Fruit fly (Drosophila melanogaster) whole organism, embryonic: ENCODE data around the gene GXIVsPLA2.

ENCODE experiments used
- ATbp ChIP-seq: fragments of 200-800 bp; sonication (Bioruptor generic); optimal IDR thresholded peaks from 2 replicates; lab custom pipeline; 2017; ENCODE audit warnings: missing biosample characterization, mild to moderate bottlenecking, missing genetic modification characterization, missing genetic modification reagents
- Ada2b ChIP-seq: fragments of 200-800 bp; sonication (Bioruptor generic); IDR thresholded peaks from 2 replicates; pipeline ENCODE4 v1.3.6; 2022; ENCODE audit warnings: missing biosample characterization, missing genetic modification characterization
- CG10959 ChIP-seq: fragments of 200-800 bp; sonication (Bioruptor generic); IDR thresholded peaks from 2 replicates; pipeline ENCODE4 v1.3.6; 2022; ENCODE audit warnings: missing biosample characterization, missing genetic modification characterization
- CG12104 ChIP-seq: fragments of 200-800 bp; sonication (Bioruptor generic); optimal IDR thresholded peaks from 3 replicates; lab custom pipeline; 2016; ENCODE audit warnings: missing biosample characterization, missing genetic modification characterization
- CG12155 ChIP-seq: fragments of 200-800 bp; sonication (Bioruptor generic); optimal IDR thresholded peaks from 3 replicates; lab custom pipeline; 2016; ENCODE audit warnings: missing biosample characterization, missing genetic modification characterization
- CG12219 ChIP-seq: fragments of 200-800 bp; sonication (Bioruptor generic); optimal IDR thresholded peaks from 3 replicates; lab custom pipeline; 2018; ENCODE audit warnings: missing biosample characterization, mild to moderate bottlenecking, missing genetic modification characterization
- CG12236 ChIP-seq: fragments of 200-800 bp; sonication (Bioruptor generic); optimal IDR thresholded peaks from 2 replicates; lab custom pipeline; 2016; ENCODE audit warnings: missing biosample characterization, missing genetic modification characterization
- CG14014 ChIP-seq: fragments of 200-800 bp; sonication (Bioruptor generic); IDR thresholded peaks from 2 replicates; pipeline ENCODE4 v1.3.6; 2022; ENCODE audit warnings: missing biosample characterization, missing genetic modification characterization
- CG14667 ChIP-seq: fragments of 200-800 bp; sonication (Bioruptor generic); IDR thresholded peaks from 2 replicates; pipeline ENCODE4 v1.3.6; 2022; ENCODE audit warnings: missing biosample characterization, missing genetic modification characterization
- CG15269 ChIP-seq: fragments of 200-800 bp; sonication (Bioruptor generic); optimal IDR thresholded peaks from 2 replicates; lab custom pipeline; 2018; ENCODE audit warnings: missing biosample characterization, mild to moderate bottlenecking, missing genetic modification characterization, moderate library complexity
- CG15479 ChIP-seq: fragments of 200-800 bp; sonication (Bioruptor generic); optimal IDR thresholded peaks from 3 replicates; lab custom pipeline; 2019; ENCODE audit warnings: missing biosample characterization, mild to moderate bottlenecking, missing genetic modification characterization, moderate library complexity
- CG15601 ChIP-seq: fragments of 200-800 bp; sonication (Bioruptor generic); optimal IDR thresholded peaks from 3 replicates; lab custom pipeline; 2019; ENCODE audit warnings: missing biosample characterization, mild to moderate bottlenecking, missing genetic modification characterization, moderate library complexity
- CG1603 ChIP-seq: fragments of 200-800 bp; sonication (Bioruptor generic); optimal IDR thresholded peaks from 2 replicates; lab custom pipeline; 2019; ENCODE audit warnings: missing biosample characterization, mild to moderate bottlenecking, missing genetic modification characterization, moderate library complexity
- CG17385 ChIP-seq: fragments of 200-800 bp; sonication (Bioruptor generic); optimal IDR thresholded peaks from 3 replicates; lab custom pipeline; 2018; ENCODE audit warnings: missing biosample characterization, mild to moderate bottlenecking, missing genetic modification characterization
- CG18262 ChIP-seq: fragments of 200-800 bp; optimal IDR thresholded peaks from 3 replicates; lab custom pipeline; 2019; ENCODE audit warnings: missing biosample characterization, mild to moderate bottlenecking, missing genetic modification characterization, moderate library complexity
- CG18599 ChIP-seq: fragments of 200-800 bp; sonication (Bioruptor generic); optimal IDR thresholded peaks from 3 replicates; lab custom pipeline; 2017; ENCODE audit warnings: missing biosample characterization, missing genetic modification characterization, mild to moderate bottlenecking, moderate library complexity, missing genetic modification reagents
- CG2875 ChIP-seq: fragments of 200-800 bp; sonication (Bioruptor generic); optimal IDR thresholded peaks from 2 replicates; lab custom pipeline; 2017; ENCODE audit warnings: missing biosample characterization, mild to moderate bottlenecking, missing genetic modification characterization, missing genetic modification reagents
- CG30403 ChIP-seq: fragments of 200-800 bp; sonication (Bioruptor generic); optimal IDR thresholded peaks from 3 replicates; lab custom pipeline; 2016; ENCODE audit warnings: missing biosample characterization, missing genetic modification characterization
- CG4282 ChIP-seq: fragments of 200-800 bp; sonication (Bioruptor generic); optimal IDR thresholded peaks from 2 replicates; lab custom pipeline; 2016; ENCODE audit warnings: missing biosample characterization, missing genetic modification characterization
- CG5180 ChIP-seq: fragments of 200-800 bp; sonication (Bioruptor generic); optimal IDR thresholded peaks from 3 replicates; lab custom pipeline; 2017; ENCODE audit warnings: missing biosample characterization, missing genetic modification characterization, mild to moderate bottlenecking, moderate library complexity, missing genetic modification reagents
- CG6272 ChIP-seq: fragments of 200-800 bp; sonication (Bioruptor generic); IDR thresholded peaks from 2 replicates; pipeline ENCODE4 v1.3.6; 2022; ENCODE audit warnings: missing biosample characterization, missing genetic modification characterization
- CG6791 ChIP-seq: fragments of 200-800 bp; sonication (Bioruptor generic); IDR thresholded peaks from 3 replicates; pipeline ENCODE4 v1.3.6; 2022; ENCODE audit warnings: missing biosample characterization, missing genetic modification characterization; ENCODE audit not compliant: partially characterized antibody
- CG9817 ChIP-seq: fragments of 200-800 bp; sonication (Bioruptor generic); optimal IDR thresholded peaks from 2 replicates; lab custom pipeline; 2018; ENCODE audit warnings: missing biosample characterization, mild to moderate bottlenecking, missing genetic modification characterization, moderate library complexity
- CG9876 ChIP-seq: fragments of 200-800 bp; sonication (Bioruptor generic); optimal IDR thresholded peaks from 2 replicates; lab custom pipeline; 2016; ENCODE audit warnings: missing biosample characterization, missing genetic modification characterization
- Dll ChIP-seq: fragments of 200-800 bp; sonication (Bioruptor generic); IDR thresholded peaks from 4 replicates; pipeline ENCODE4 v1.3.6; 2022; ENCODE audit warnings: missing biosample characterization, missing genetic modification characterization; ENCODE audit not compliant: partially characterized antibody
- Dref ChIP-seq: fragments of 200-800 bp; sonication (Bioruptor generic); IDR thresholded peaks from 2 replicates; pipeline ENCODE4 v1.3.6; 2022; ENCODE audit warnings: missing biosample characterization, missing genetic modification characterization
- ERR ChIP-seq: fragments of 200-800 bp; sonication (Bioruptor generic); optimal IDR thresholded peaks from 2 replicates; lab custom pipeline; 2016; ENCODE audit warnings: missing biosample characterization, missing genetic modification characterization
- Fer2 ChIP-seq: fragments of 200-800 bp; sonication (Bioruptor generic); optimal IDR thresholded peaks from 2 replicates; lab custom pipeline; 2018; ENCODE audit warnings: missing biosample characterization, mild to moderate bottlenecking, missing genetic modification characterization, moderate library complexity
- Gug ChIP-seq: fragments of 200-800 bp; sonication (Bioruptor generic); IDR thresholded peaks from 4 replicates; pipeline ENCODE4 v1.3.6; 2022; ENCODE audit warnings: missing biosample characterization, missing genetic modification characterization
- Mad ChIP-seq: fragments of 200-800 bp; sonication (Bioruptor generic); optimal IDR thresholded peaks from 2 replicates; lab custom pipeline; 2016; ENCODE audit warnings: missing biosample characterization, missing genetic modification characterization
- NC2α ChIP-seq: fragments of 200-800 bp; sonication (Bioruptor generic); optimal IDR thresholded peaks from 2 replicates; lab custom pipeline; 2016; ENCODE audit warnings: missing biosample characterization, missing genetic modification characterization
- Oli ChIP-seq: fragments of 200-800 bp; sonication (Bioruptor generic); optimal IDR thresholded peaks from 2 replicates; lab custom pipeline; 2018; ENCODE audit warnings: missing biosample characterization, mild to moderate bottlenecking, missing genetic modification characterization, moderate library complexity
- Side ChIP-seq: fragments of 200-800 bp; sonication (Bioruptor generic); optimal IDR thresholded peaks from 2 replicates; lab custom pipeline; 2016; ENCODE audit warnings: missing biosample characterization, missing genetic modification characterization
- Ssrp ChIP-seq: fragments of 200-800 bp; sonication (Bioruptor generic); optimal IDR thresholded peaks from 2 replicates; lab custom pipeline; 2018; ENCODE audit warnings: missing biosample characterization, mild to moderate bottlenecking, missing genetic modification characterization, moderate library complexity
- Vsx1 ChIP-seq: fragments of 200-800 bp; sonication (Bioruptor generic); optimal IDR thresholded peaks from 2 replicates; lab custom pipeline; 2017; ENCODE audit warnings: missing biosample characterization, mild to moderate bottlenecking, missing genetic modification characterization, missing genetic modification reagents
- YL-1 ChIP-seq: fragments of 200-800 bp; sonication (Bioruptor generic); optimal IDR thresholded peaks from 3 replicates; lab custom pipeline; 2017; ENCODE audit warnings: missing biosample characterization, mild to moderate bottlenecking, missing genetic modification characterization
- amos ChIP-seq: fragments of 200-800 bp; sonication (Bioruptor generic); IDR thresholded peaks from 2 replicates; pipeline ENCODE4 v1.3.6; 2022; ENCODE audit warnings: missing biosample characterization, missing genetic modification characterization; ENCODE audit not compliant: partially characterized antibody
- crp ChIP-seq, 2 experiments: fragments of 200-800 bp; sonication (Bioruptor generic); optimal IDR thresholded peaks; 2 replicates in 1 of 2; 3 replicates in 1 of 2; lab custom pipeline; 2017; ENCODE audit warnings: missing biosample characterization in 2 of 2, missing genetic modification characterization in 2 of 2, mild to moderate bottlenecking in 1 of 2, moderate library complexity in 1 of 2
- danr ChIP-seq: fragments of 200-800 bp; sonication (Bioruptor generic); IDR thresholded peaks from 2 replicates; pipeline ENCODE4 v1.3.6; 2022; ENCODE audit warnings: missing biosample characterization, missing genetic modification characterization
- disco-r ChIP-seq: fragments of 200-800 bp; sonication (Bioruptor generic); optimal IDR thresholded peaks from 2 replicates; lab custom pipeline; 2016; ENCODE audit warnings: missing biosample characterization, missing genetic modification characterization
- fd3F ChIP-seq: fragments of 200-800 bp; sonication (Bioruptor generic); optimal IDR thresholded peaks from 2 replicates; lab custom pipeline; 2018; ENCODE audit warnings: missing biosample characterization, mild to moderate bottlenecking, missing genetic modification characterization, moderate library complexity
- grn ChIP-seq: fragments of 200-800 bp; sonication (Bioruptor generic); optimal IDR thresholded peaks from 3 replicates; lab custom pipeline; 2017; ENCODE audit warnings: missing biosample characterization, missing genetic modification characterization
- ham ChIP-seq: fragments of 200-800 bp; sonication (Bioruptor generic); IDR thresholded peaks from 2 replicates; pipeline ENCODE4 v1.3.6; 2022; ENCODE audit warnings: missing biosample characterization, missing genetic modification characterization
- klu ChIP-seq: fragments of 200-800 bp; sonication (Bioruptor generic); IDR thresholded peaks from 2 replicates; pipeline ENCODE4 v1.3.6; 2022; ENCODE audit warnings: missing biosample characterization, missing genetic modification characterization
- pita ChIP-seq: fragments of 200-800 bp; sonication (Bioruptor generic); optimal IDR thresholded peaks from 2 replicates; lab custom pipeline; 2017; ENCODE audit warnings: missing biosample characterization, mild to moderate bottlenecking, missing genetic modification characterization
- pzg ChIP-seq: fragments of 200-800 bp; sonication (Bioruptor generic); optimal IDR thresholded peaks from 3 replicates; lab custom pipeline; 2018; ENCODE audit warnings: missing biosample characterization, mild to moderate bottlenecking, missing genetic modification characterization, moderate library complexity
- salm ChIP-seq: fragments of 200-800 bp; sonication (Bioruptor generic); optimal IDR thresholded peaks from 2 replicates; lab custom pipeline; 2018; ENCODE audit warnings: missing biosample characterization, mild to moderate bottlenecking, missing genetic modification characterization
- sna ChIP-seq: fragments of 200-800 bp; sonication (Bioruptor generic); IDR thresholded peaks from 2 replicates; pipeline ENCODE4 v1.3.6; 2022; ENCODE audit warnings: missing biosample characterization, missing genetic modification characterization; ENCODE audit not compliant: partially characterized antibody
- tin ChIP-seq: fragments of 200-800 bp; sonication (Bioruptor generic); optimal IDR thresholded peaks from 3 replicates; lab custom pipeline; 2016; ENCODE audit warnings: missing biosample characterization, missing genetic modification characterization
- tio ChIP-seq: fragments of 200-800 bp; sonication (Bioruptor generic); optimal IDR thresholded peaks from 2 replicates; lab custom pipeline; 2017; ENCODE audit warnings: missing biosample characterization, missing genetic modification characterization, inconsistent platforms
- toy ChIP-seq: fragments of 200-800 bp; sonication (Bioruptor generic); IDR thresholded peaks from 2 replicates; pipeline ENCODE4 v1.3.6; 2022; ENCODE audit warnings: missing biosample characterization, missing genetic modification characterization

Gene GXIVsPLA2

DNA sequence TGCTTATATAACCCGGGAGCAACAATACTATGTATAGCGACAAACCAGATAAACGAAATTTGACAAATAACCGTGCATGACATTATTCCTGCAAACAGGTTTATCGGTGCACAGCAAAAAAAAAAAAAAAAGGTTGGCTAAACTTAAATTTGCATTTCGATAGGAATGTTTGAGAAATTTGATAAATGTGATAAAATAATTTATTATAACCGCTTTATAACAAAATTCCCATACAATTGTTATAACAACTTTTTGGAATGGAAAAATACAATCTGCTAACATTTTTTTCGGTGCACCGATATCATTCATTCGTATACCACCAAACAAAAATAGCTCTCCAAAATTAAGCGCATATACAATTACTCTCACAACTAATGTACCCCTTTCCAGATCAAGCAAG lies 22.7 kb downstream of the GXIVsPLA2 start (continued):
- no peak for TF ChIP-seq CG12236
- no peak for TF ChIP-seq CG14014 (GFP tag; lab: Robert Waterston, UW)
- no peak for TF ChIP-seq CG15479 (GFP tag; lab: Kevin White, UChicago)
- TF ChIP-seq CG18599 (GFP tag; lab: Kevin White, UChicago), result peak; percentile 72
- no peak for TF ChIP-seq CG4282 (GFP tag; lab: Kevin White, UChicago)
- TF ChIP-seq Ada2b, result peak; percentile 66
- no peak for TF ChIP-seq CG12155 (GFP tag; lab: Kevin White, UChicago)
- no peak for TF ChIP-seq Dll
- TF ChIP-seq CG30403 (GFP tag; lab: Kevin White, UChicago), result no peak
- no peak for TF ChIP-seq CG2875 (GFP tag; lab: Kevin White, UChicago)
- no peak for TF ChIP-seq Side
- no peak for TF ChIP-seq Vsx1 (GFP tag; lab: Kevin White, UChicago)
- TF ChIP-seq YL-1 (GFP tag; lab: Kevin White, UChicago), result no peak
- TF ChIP-seq salm (tag; lab: Kevin White, UChicago), result no peak
- peak; percentile 32 for TF ChIP-seq CG17385 (GFP tag; lab: Kevin White, UChicago)
- TF ChIP-seq CG1603 (tag; lab: Kevin White, UChicago), result no peak
- no peak for TF ChIP-seq pita (GFP tag; lab: Kevin White, UChicago)
- TF ChIP-seq ERR, result no peak
- TF ChIP-seq toy (GFP tag; lab: Robert Waterston, UW), result 0 out of 2 replicates have a peak, but pooled peaks have one; percentile 7
- TF ChIP-seq danr (GFP tag; lab: Robert Waterston, UW), result peak; percentile 31; the same call in 1 of the 2 replicates
- no peak for TF ChIP-seq CG9817 (tag; lab: Kevin White, UChicago)
- peak; percentile 36 for TF ChIP-seq Oli (tag; lab: Kevin White, UChicago)
- TF ChIP-seq sna (GFP tag; lab: Robert Waterston, UW), result no peak
- no peak for TF ChIP-seq pzg
- TF ChIP-seq tin (GFP tag; lab: Kevin White, UChicago), result peak; percentile 30
- TF ChIP-seq CG15601, result no peak
- no peak for TF ChIP-seq CG6791 (GFP tag; lab: Robert Waterston, UW)
- TF ChIP-seq CG15269 (tag; lab: Kevin White, UChicago), result no peak
- TF ChIP-seq CG6272 (GFP tag; lab: Robert Waterston, UW), result peak; percentile 65
- TF ChIP-seq NC2α, result no peak
- TF ChIP-seq crp (GFP tag; optimal IDR thresholded peaks at IDR 0.05; lab: Kevin White, UChicago), result no peak
- no peak for TF ChIP-seq fd3F (GFP tag; lab: Kevin White, UChicago)
- TF ChIP-seq CG10959, result no peak
- no peak for TF ChIP-seq Ssrp (tag; lab: Kevin White, UChicago)
- TF ChIP-seq CG12104 (GFP tag; lab: Kevin White, UChicago), result peak; percentile 12
- TF ChIP-seq grn (GFP tag; lab: Kevin White, UChicago), result no peak
- TF ChIP-seq klu (GFP tag; lab: Robert Waterston, UW), result peak; percentile 52; the same call in 1 of the 2 replicates
- TF ChIP-seq Gug (GFP tag; lab: Robert Waterston, UW), result peak; percentile 54; the same call in 3 of the 4 replicates
- TF ChIP-seq ATbp (GFP tag; lab: Kevin White, UChicago), result peak; percentile 26
- no peak for TF ChIP-seq tio (GFP tag; lab: Kevin White, UChicago)
- peak; percentile 66 for TF ChIP-seq CG18262
- TF ChIP-seq Fer2 (tag; lab: Kevin White, UChicago), result no peak
- TF ChIP-seq amos, result no peak
- no peak for TF ChIP-seq ham (GFP tag; lab: Robert Waterston, UW)
- no peak for TF ChIP-seq CG9876
- peak; percentile 58 for TF ChIP-seq CG14667 (GFP tag; lab: Robert Waterston, UW)
- no peak for TF ChIP-seq Dref (GFP tag; lab: Robert Waterston, UW)
- TF ChIP-seq disco-r (GFP tag; lab: Kevin White, UChicago), result no peak
- TF ChIP-seq CG12219, result no peak
- TF ChIP-seq Mad, result no peak
- no peak for TF ChIP-seq CG5180
